Worm (Caenorhabditis elegans) whole organism, midembryonic: ENCODE data around the gene C10A4.7.
A peak's percentile ranks its signal among the peaks of the same experiment; 100 is the strongest.

Experiments
- T22C8.4 ChIP-seq: fragments of 200-800 bp; sonication (Bioruptor generic); IDR thresholded peaks from 2 replicates; pipeline ENCODE4 v1.3.6; 2022; ENCODE audit warnings: missing genetic modification characterization, missing compliant biosample characterization
- cog-1 ChIP-seq: sonication (generic microtip); optimal IDR thresholded peaks from 2 replicates; lab custom pipeline; 2016; ENCODE audit warnings: missing genetic modification characterization, missing compliant biosample characterization
- flt-1 ChIP-seq: fragments of 200-800 bp; sonication (Bioruptor generic); IDR thresholded peaks from 2 replicates; pipeline ENCODE4 v1.3.6; 2022; ENCODE audit warnings: missing genetic modification characterization, missing compliant biosample characterization
- klf-2 ChIP-seq: fragments of 200-800 bp; sonication (Bioruptor generic); conservative IDR thresholded peaks from 2 replicates; pipeline ENCODE4 v1.3.6; 2022; ENCODE audit warnings: missing genetic modification reagents, missing genetic modification characterization, missing compliant biosample characterization
- med-1 ChIP-seq: sonication (generic microtip); optimal IDR thresholded peaks from 2 replicates; lab custom pipeline; 2017; ENCODE audit warnings: missing genetic modification characterization, mild to moderate bottlenecking, missing compliant biosample characterization, antibody characterized with exemption, missing genetic modification reagents; ENCODE audit not compliant: insufficient read depth
- ref-1 ChIP-seq: fragments of 200-800 bp; sonication (Bioruptor generic); conservative IDR thresholded peaks from 2 replicates; pipeline ENCODE4 v1.3.6; 2022; ENCODE audit warnings: missing genetic modification reagents, missing genetic modification characterization, missing compliant biosample characterization
- tab-1 ChIP-seq: fragments of 200-800 bp; sonication (Bioruptor generic); IDR thresholded peaks from 2 replicates; pipeline ENCODE4 v1.3.6; 2022; ENCODE audit warnings: missing genetic modification characterization, missing compliant biosample characterization
- ztf-23 ChIP-seq: fragments of 200-800 bp; sonication (Bioruptor generic); IDR thresholded peaks from 2 replicates; pipeline ENCODE4 v1.3.6; 2022; ENCODE audit warnings: missing genetic modification reagents, missing genetic modification characterization, missing compliant biosample characterization
- ztf-29 ChIP-seq: fragments of 200-800 bp; sonication (Bioruptor generic); IDR thresholded peaks from 2 replicates; pipeline ENCODE4 v1.3.6; 2022; ENCODE audit warnings: missing genetic modification reagents, missing genetic modification characterization, missing compliant biosample characterization

C10A4.7 gene

DNA sequence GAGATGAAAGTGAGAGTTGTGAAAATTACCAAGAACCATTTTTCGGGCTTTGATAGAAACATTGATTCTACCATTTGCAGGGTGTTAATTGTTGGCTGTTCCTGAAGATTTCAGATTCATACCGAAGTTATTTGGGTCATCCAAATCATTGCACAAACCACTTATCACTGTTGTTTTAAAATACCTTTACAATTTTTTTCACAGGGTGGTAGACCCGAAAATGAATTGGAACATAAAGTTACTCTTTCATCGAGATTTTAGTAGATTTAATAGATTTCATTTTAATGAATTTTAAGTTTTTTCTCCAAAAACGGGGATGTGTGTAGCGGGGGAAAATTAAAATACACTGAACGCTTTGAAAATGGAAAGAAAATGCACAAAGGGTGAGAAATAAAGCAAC lies at the start of gene C10A4.7:
Gene C10A4.7, minus strand, starts transcription at position 101 of the 400 bp plus-strand sequence.
- TF ChIP-seq cog-1 (tag; lab: Kevin White, UChicago) = no peak
- TF ChIP-seq T22C8.4 (GFP tag; lab: Robert Waterston, UW) = no peak
- TF ChIP-seq klf-2 (GFP tag; lab: Robert Waterston, UW) = no peak
- no peak for TF ChIP-seq ref-1 (GFP tag; lab: Robert Waterston, UW)
- no peak for TF ChIP-seq ztf-23 (GFP tag; lab: Robert Waterston, UW)
- TF ChIP-seq tab-1 (GFP tag; lab: Robert Waterston, UW) = no peak
- TF ChIP-seq flt-1 (GFP tag; lab: Robert Waterston, UW) = no peak
- no peak for TF ChIP-seq ztf-29 (GFP tag; lab: Robert Waterston, UW)
- no peak for TF ChIP-seq med-1 (GFP tag; lab: Kevin White, UChicago)

ce11 chrX:7464389-7464788 lies 49.1 kb upstream of the C10A4.7 start:
- TF ChIP-seq tab-1 (GFP tag; lab: Robert Waterston, UW) = no peak
- no peak for TF ChIP-seq cog-1 (tag; lab: Kevin White, UChicago)
- no peak for TF ChIP-seq med-1 (GFP tag; lab: Kevin White, UChicago)
- no peak for TF ChIP-seq klf-2 (GFP tag; lab: Robert Waterston, UW)
- no peak for TF ChIP-seq ztf-29 (GFP tag; lab: Robert Waterston, UW)
- TF ChIP-seq T22C8.4 (GFP tag; lab: Robert Waterston, UW) = no peak
- no peak for TF ChIP-seq flt-1 (GFP tag; lab: Robert Waterston, UW)
- TF ChIP-seq ref-1 (GFP tag; lab: Robert Waterston, UW) = no peak
- TF ChIP-seq ztf-23 (GFP tag; lab: Robert Waterston, UW) = no peak

DNA sequence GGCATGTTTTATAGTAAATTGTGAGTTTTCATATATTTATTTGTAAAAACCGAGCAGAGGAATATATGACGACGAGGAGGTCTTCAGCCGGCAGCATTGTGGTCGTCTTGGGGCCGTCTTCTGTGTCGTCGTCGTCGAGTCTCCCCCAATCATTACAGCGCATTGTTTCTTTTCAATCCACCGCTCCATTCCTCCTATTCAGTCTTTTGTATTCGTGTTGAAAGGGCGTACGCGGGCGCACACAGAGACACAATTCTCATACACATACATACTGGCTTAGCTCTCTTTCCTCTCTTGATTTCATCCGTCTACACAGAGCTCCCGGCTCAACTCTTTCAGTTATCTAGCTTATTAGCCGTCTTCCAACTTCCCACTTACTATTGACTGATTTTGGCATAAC lies 48.3 kb upstream of the C10A4.7 start, which contains the start of gene sox-2:
Gene sox-2, minus strand, starts transcription at position 100 of the 400 bp plus-strand sequence.
- TF ChIP-seq ztf-23 (GFP tag; lab: Robert Waterston, UW) (no peak), med-1 (GFP tag; lab: Kevin White, UChicago) (no peak), flt-1 (GFP tag; lab: Robert Waterston, UW) (no peak), klf-2 (GFP tag; lab: Robert Waterston, UW) (no peak), tab-1 (GFP tag; lab: Robert Waterston, UW) (no peak), ref-1 (GFP tag; lab: Robert Waterston, UW) (no peak), ztf-29 (GFP tag; lab: Robert Waterston, UW) (no peak), T22C8.4 (GFP tag; lab: Robert Waterston, UW) (no peak), cog-1 (tag; lab: Kevin White, UChicago) (no peak)

DNA sequence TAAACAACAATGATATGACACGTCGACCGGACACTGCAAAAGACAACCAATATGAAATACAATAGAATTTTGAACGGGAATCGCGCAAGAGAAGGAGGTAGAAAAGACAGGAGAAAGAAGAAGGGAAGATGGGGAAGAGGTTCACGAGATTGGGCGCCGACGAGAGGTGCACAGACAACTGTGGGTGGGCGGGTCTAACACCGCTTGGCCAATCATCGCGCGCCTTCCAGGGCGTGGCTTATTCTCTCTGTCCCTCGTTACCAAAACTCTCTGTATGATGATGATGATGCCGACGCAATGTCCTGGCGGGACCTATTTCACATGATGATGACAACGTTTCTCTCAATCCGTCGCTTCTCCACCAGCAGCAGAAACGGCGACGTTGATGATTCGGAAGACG lies 45.2 kb upstream of the C10A4.7 start:
- TF ChIP-seq klf-2 (GFP tag; lab: Robert Waterston, UW) (no peak), T22C8.4 (GFP tag; lab: Robert Waterston, UW) (no peak), ref-1 (GFP tag; lab: Robert Waterston, UW) (no peak), ztf-29 (GFP tag; lab: Robert Waterston, UW) (no peak), cog-1 (tag; lab: Kevin White, UChicago) (no peak), med-1 (GFP tag; lab: Kevin White, UChicago) (no peak), flt-1 (GFP tag; lab: Robert Waterston, UW) (no peak), tab-1 (GFP tag; lab: Robert Waterston, UW) (0 out of 2 replicates have a peak, but pooled peaks have one; percentile 40)

ce11 chrX:7457154-7457674 lies 41.9 kb upstream of the C10A4.7 start:
- TF ChIP-seq med-1 (GFP tag; lab: Kevin White, UChicago) (no peak), klf-2 (GFP tag; lab: Robert Waterston, UW) (no peak), ref-1 (GFP tag; lab: Robert Waterston, UW) (no peak), tab-1 (GFP tag; lab: Robert Waterston, UW) (no peak), T22C8.4 (GFP tag; lab: Robert Waterston, UW) (no peak), cog-1 (tag; lab: Kevin White, UChicago) (no peak), flt-1 (GFP tag; lab: Robert Waterston, UW) (no peak), ztf-29 (GFP tag; lab: Robert Waterston, UW) (no peak), ztf-23 (GFP tag; lab: Robert Waterston, UW) (no peak)

ce11 chrX:7455960-7456359 lies 40.6 kb upstream of the C10A4.7 start:
- TF ChIP-seq tab-1 (GFP tag; lab: Robert Waterston, UW) (no peak), klf-2 (GFP tag; lab: Robert Waterston, UW) (no peak), cog-1 (tag; lab: Kevin White, UChicago) (no peak), flt-1 (GFP tag; lab: Robert Waterston, UW) (0 out of 2 replicates have a peak, but pooled peaks have one; percentile 15), ref-1 (GFP tag; lab: Robert Waterston, UW) (no peak)

DNA sequence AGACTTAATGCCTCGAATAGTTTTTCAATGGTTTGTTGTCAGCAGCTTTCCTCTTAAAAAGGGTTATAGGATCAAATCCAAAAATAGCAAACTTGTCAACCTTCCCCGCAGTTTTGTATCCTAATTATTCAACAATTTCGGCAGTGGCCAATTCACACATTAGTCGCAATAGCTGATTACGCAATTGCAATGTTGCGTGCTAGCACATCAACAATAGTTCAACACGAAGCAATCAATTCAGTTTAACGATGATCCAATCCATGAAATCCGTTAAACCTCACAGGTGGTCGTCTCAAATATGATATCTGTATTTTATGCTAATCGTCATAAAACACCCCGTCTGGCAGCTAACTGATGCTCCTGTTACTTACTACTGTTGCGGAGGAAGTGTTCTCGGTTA lies 37.3 kb upstream of the C10A4.7 start:
- TF ChIP-seq tab-1 (GFP tag; lab: Robert Waterston, UW) = 0 out of 2 replicates have a peak, but pooled peaks have one; percentile 53
- TF ChIP-seq ztf-29 (GFP tag; lab: Robert Waterston, UW) = no peak

DNA sequence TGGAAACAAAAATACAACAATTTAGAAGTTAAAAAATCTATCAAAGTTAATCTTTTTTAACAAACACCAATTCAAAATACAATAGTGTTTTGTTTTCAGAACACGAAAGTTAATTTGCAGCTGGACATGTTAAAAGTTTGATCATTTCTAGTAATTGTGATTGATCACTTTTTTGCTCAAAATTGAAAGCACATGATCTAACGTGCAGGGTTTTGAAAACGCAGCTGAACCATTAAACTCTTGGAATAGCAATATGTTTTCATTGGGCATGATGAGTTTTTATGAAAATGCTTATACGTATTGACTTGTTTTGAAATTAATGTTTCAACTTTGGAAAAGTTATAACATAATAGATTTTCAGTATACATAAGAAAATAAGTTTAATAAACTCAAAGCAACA lies 32.0 kb upstream of the C10A4.7 start:
- TF ChIP-seq tab-1 (GFP tag; lab: Robert Waterston, UW) (no peak), ztf-23 (GFP tag; lab: Robert Waterston, UW) (no peak), klf-2 (GFP tag; lab: Robert Waterston, UW) (no peak), med-1 (GFP tag; lab: Kevin White, UChicago) (no peak), flt-1 (GFP tag; lab: Robert Waterston, UW) (no peak), cog-1 (tag; lab: Kevin White, UChicago) (no peak), ztf-29 (GFP tag; lab: Robert Waterston, UW) (no peak), ref-1 (GFP tag; lab: Robert Waterston, UW) (no peak)

DNA sequence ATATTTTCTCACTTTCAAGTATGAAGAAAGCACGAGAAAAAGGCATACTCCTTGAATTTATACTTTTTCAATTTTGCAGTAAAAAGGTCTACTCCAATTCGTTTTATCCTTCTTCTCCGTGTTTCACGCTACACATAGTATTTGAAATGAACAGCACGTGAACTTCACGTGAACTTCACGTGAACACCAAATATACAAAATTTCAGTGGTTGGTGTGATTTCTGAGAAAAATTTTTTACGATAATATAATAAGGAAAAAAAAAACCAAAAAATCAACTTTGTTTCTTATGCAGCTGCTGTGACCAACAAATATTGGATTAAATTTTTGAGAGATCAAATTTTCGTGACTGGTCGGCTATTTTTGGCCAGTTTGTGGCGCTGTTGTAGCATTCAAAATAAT lies 31.2 kb upstream of the C10A4.7 start:
- no peak for TF ChIP-seq cog-1 (tag; lab: Kevin White, UChicago)
- TF ChIP-seq ztf-23 (GFP tag; lab: Robert Waterston, UW) = no peak
- TF ChIP-seq ztf-29 (GFP tag; lab: Robert Waterston, UW) = no peak
- TF ChIP-seq flt-1 (GFP tag; lab: Robert Waterston, UW) = no peak
- no peak for TF ChIP-seq klf-2 (GFP tag; lab: Robert Waterston, UW)
- TF ChIP-seq tab-1 (GFP tag; lab: Robert Waterston, UW) = no peak
- TF ChIP-seq ref-1 (GFP tag; lab: Robert Waterston, UW) = no peak
- TF ChIP-seq T22C8.4 (GFP tag; lab: Robert Waterston, UW) = no peak
